Fruit fly (Drosophila melanogaster): ENCODE measurements around the gene Adh.

DNA sequence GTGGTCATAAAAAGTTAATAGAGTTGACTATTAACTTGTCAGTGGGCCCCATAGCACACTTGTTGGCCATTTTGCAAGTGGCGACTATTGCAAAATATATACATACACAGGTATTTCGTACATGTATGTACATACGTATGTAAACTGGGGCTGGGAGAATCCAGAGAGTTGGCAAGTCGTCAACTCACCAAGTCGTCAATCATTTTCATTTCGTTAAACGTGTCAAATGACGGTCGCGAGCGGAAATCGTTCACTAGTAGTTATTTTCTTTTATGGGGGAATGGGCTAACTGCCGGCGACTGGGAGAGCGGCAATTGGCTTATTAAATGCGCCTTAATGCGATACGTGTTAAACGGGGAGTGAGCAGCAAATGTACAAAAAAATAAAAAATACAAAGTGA is 13.4 kb downstream of the Adh start:
- TF ChIP-seq insv (optimal IDR thresholded peaks at IDR 0.05) = no peak
- TF ChIP-seq Myc (optimal IDR thresholded peaks at IDR 0.05) = no peak
- TF ChIP-seq psq (optimal IDR thresholded peaks at IDR 0.05) = no peak
- no peak for TF ChIP-seq ttk (optimal IDR thresholded peaks at IDR 0.05)
- TF ChIP-seq h (optimal IDR thresholded peaks at IDR 0.05) = no peak
- no peak for TF ChIP-seq Sin3A (optimal IDR thresholded peaks at IDR 0.05)
